Fruit fly (Drosophila melanogaster): Measurements from ENCODE around the gene CG13285.
A peak's percentile ranks its signal among the peaks of the same experiment; 100 is the strongest.

The CG13285 gene

dm6 chr3L:5553717-5554116, 18.2 kb upstream of the CG13285 start:
- TF ChIP-seq D1 (tag; optimal IDR thresholded peaks at IDR 0.05): no peak
- TF ChIP-seq EcR (GFP tag; optimal IDR thresholded peaks at IDR 0.05): peak; percentile 97
- TF ChIP-seq CG32121 (GFP tag; IDR thresholded peaks at IDR 0.05): no peak

dm6 chr3L:5551087-5551486, 15.5 kb upstream of the CG13285 start, which contains the start of gene frm:
frm (minus strand) TSS chr3L:5551159.
- TF ChIP-seq D1 (tag; optimal IDR thresholded peaks at IDR 0.05): no peak
- peak; percentile 35 for TF ChIP-seq CG8159 (tag; optimal IDR thresholded peaks at IDR 0.05)
- TF ChIP-seq CG8301 (tag; optimal IDR thresholded peaks at IDR 0.05): no peak
- peak; percentile 34 for TF ChIP-seq Pif1B (GFP tag; optimal IDR thresholded peaks at IDR 0.05)
- TF ChIP-seq CG14655 (GFP tag; optimal IDR thresholded peaks at IDR 0.05): no peak
- TF ChIP-seq Snoo (tag; optimal IDR thresholded peaks at IDR 0.05): peak; percentile 41
- TF ChIP-seq rn (GFP tag; IDR thresholded peaks at IDR 0.05): no peak
- TF ChIP-seq CG32121 (GFP tag; IDR thresholded peaks at IDR 0.05): no peak
- TF ChIP-seq fd96Ca (GFP tag; IDR thresholded peaks at IDR 0.05): 0 out of 3 replicates have a peak, but pooled peaks have one; percentile 23
- peak; percentile 52 for TF ChIP-seq CG13204 (GFP tag; optimal IDR thresholded peaks at IDR 0.05)
- TF ChIP-seq CG17806 (tag; optimal IDR thresholded peaks at IDR 0.05): peak; percentile 23
- peak; percentile 21 for TF ChIP-seq Pif1A (GFP tag; optimal IDR thresholded peaks at IDR 0.05)
- peak; percentile 81 for TF ChIP-seq gl (tag; optimal IDR thresholded peaks at IDR 0.05)
- peak; percentile 44 for TF ChIP-seq CG34367 (tag; optimal IDR thresholded peaks at IDR 0.05)
- no peak for TF ChIP-seq CG10348 (GFP tag; IDR thresholded peaks at IDR 0.05)
- TF ChIP-seq EcR (GFP tag; optimal IDR thresholded peaks at IDR 0.05): peak; percentile 61
- peak; percentile 39 for TF ChIP-seq CG15710 (tag; optimal IDR thresholded peaks at IDR 0.05)
- no peak; the same call in 1 of the 2 replicates for TF ChIP-seq CG12605 (GFP tag; IDR thresholded peaks at IDR 0.05)
- TF ChIP-seq CG4496 (GFP tag; IDR thresholded peaks at IDR 0.05): no peak
- no peak for TF ChIP-seq CG9948 (tag; optimal IDR thresholded peaks at IDR 0.05)
- TF ChIP-seq Ets98B (GFP tag; IDR thresholded peaks at IDR 0.05): no peak

- TF ChIP-seq CG12605 (GFP tag; IDR thresholded peaks at IDR 0.05): no peak
- TF ChIP-seq fd96Ca (GFP tag; IDR thresholded peaks at IDR 0.05): no peak
- peak; percentile 91 for TF ChIP-seq EcR (GFP tag; optimal IDR thresholded peaks at IDR 0.05)
Measured at dm6 chr3L:5548524-5549084, 13.0 kb upstream of the CG13285 start.

- TF ChIP-seq CG14655 (GFP tag; optimal IDR thresholded peaks at IDR 0.05) (no peak), fd96Ca (GFP tag; IDR thresholded peaks at IDR 0.05) (no peak), CG32121 (GFP tag; IDR thresholded peaks at IDR 0.05) (no peak)
Measured at dm6 chr3L:5542772-5543371, 7.3 kb upstream of the CG13285 start.

- no peak for TF ChIP-seq D1 (tag; optimal IDR thresholded peaks at IDR 0.05)
- no peak for TF ChIP-seq CG8159 (tag; optimal IDR thresholded peaks at IDR 0.05)
- no peak for TF ChIP-seq CG15710 (tag; optimal IDR thresholded peaks at IDR 0.05)
- TF ChIP-seq CG17806 (tag; optimal IDR thresholded peaks at IDR 0.05): no peak
- TF ChIP-seq Pif1A (GFP tag; optimal IDR thresholded peaks at IDR 0.05): no peak
- TF ChIP-seq Pif1B (GFP tag; optimal IDR thresholded peaks at IDR 0.05): no peak
- TF ChIP-seq CG9948 (tag; optimal IDR thresholded peaks at IDR 0.05): no peak
- TF ChIP-seq CG34367 (tag; optimal IDR thresholded peaks at IDR 0.05): no peak
- no peak for TF ChIP-seq EcR (GFP tag; optimal IDR thresholded peaks at IDR 0.05)
- TF ChIP-seq rn (GFP tag; IDR thresholded peaks at IDR 0.05): no peak
- TF ChIP-seq CG8301 (tag; optimal IDR thresholded peaks at IDR 0.05): no peak
- TF ChIP-seq Snoo (tag; optimal IDR thresholded peaks at IDR 0.05): no peak
- TF ChIP-seq CG12605 (GFP tag; IDR thresholded peaks at IDR 0.05): no peak
Measured at dm6 chr3L:5540637-5541241, 5.2 kb upstream of the CG13285 start.

- TF ChIP-seq CG15710 (tag; optimal IDR thresholded peaks at IDR 0.05): no peak
- TF ChIP-seq fd96Ca (GFP tag; IDR thresholded peaks at IDR 0.05): no peak
- no peak for TF ChIP-seq CG4496 (GFP tag; IDR thresholded peaks at IDR 0.05)
- TF ChIP-seq CG9948 (tag; optimal IDR thresholded peaks at IDR 0.05): no peak
- TF ChIP-seq Snoo (tag; optimal IDR thresholded peaks at IDR 0.05): no peak
- no peak for TF ChIP-seq CG10348 (GFP tag; IDR thresholded peaks at IDR 0.05)
- no peak for TF ChIP-seq CG17806 (tag; optimal IDR thresholded peaks at IDR 0.05)
- no peak for TF ChIP-seq CG12605 (GFP tag; IDR thresholded peaks at IDR 0.05)
- TF ChIP-seq EcR (GFP tag; optimal IDR thresholded peaks at IDR 0.05): no peak
- no peak for TF ChIP-seq gl (tag; optimal IDR thresholded peaks at IDR 0.05)
- no peak for TF ChIP-seq Pif1A (GFP tag; optimal IDR thresholded peaks at IDR 0.05)
- no peak for TF ChIP-seq Ets98B (GFP tag; IDR thresholded peaks at IDR 0.05)
- TF ChIP-seq CG14655 (GFP tag; optimal IDR thresholded peaks at IDR 0.05): no peak
- TF ChIP-seq rn (GFP tag; IDR thresholded peaks at IDR 0.05): no peak
Measured at dm6 chr3L:5534253-5534652, 1.3 kb downstream of the CG13285 start.

- TF ChIP-seq CG8159 (tag; optimal IDR thresholded peaks at IDR 0.05) (no peak), CG12605 (GFP tag; IDR thresholded peaks at IDR 0.05) (no peak), CG17806 (tag; optimal IDR thresholded peaks at IDR 0.05) (no peak), CG32121 (GFP tag; IDR thresholded peaks at IDR 0.05) (no peak), CG13204 (GFP tag; optimal IDR thresholded peaks at IDR 0.05) (no peak), fd96Ca (GFP tag; IDR thresholded peaks at IDR 0.05) (no peak), CG15710 (tag; optimal IDR thresholded peaks at IDR 0.05) (no peak), Pif1B (GFP tag; optimal IDR thresholded peaks at IDR 0.05) (no peak), CG34367 (tag; optimal IDR thresholded peaks at IDR 0.05) (no peak), gl (tag; optimal IDR thresholded peaks at IDR 0.05) (no peak)
Measured at dm6 chr3L:5529241-5529640, 6.3 kb downstream of the CG13285 start, which contains the start of gene Lkr. Lkr (minus strand) TSS chr3L:5529341.

Measured in whole organism, pupa.